Fruit fly (Drosophila melanogaster) Kc167 (cell line): ENCODE results near the gene Nrx-IV.

ENCODE experiments used
- Myc ChIP-seq: fragments of >200 bp; optimal IDR thresholded peaks from 2 replicates; lab custom pipeline; 2017; ENCODE audit warnings: missing external identifiers
- Sin3A ChIP-seq: fragments of >200 bp; optimal IDR thresholded peaks from 2 replicates; lab custom pipeline; 2018; ENCODE audit warnings: missing external identifiers
- h ChIP-seq: fragments of >200 bp; optimal IDR thresholded peaks from 3 replicates; lab custom pipeline; 2018; ENCODE audit warnings: missing external identifiers
- insv ChIP-seq: fragments of >200 bp; optimal IDR thresholded peaks from 3 replicates; lab custom pipeline; 2018; ENCODE audit warnings: missing external identifiers
- psq ChIP-seq: fragments of >200 bp; optimal IDR thresholded peaks from 2 replicates; lab custom pipeline; 2017; ENCODE audit warnings: missing external identifiers
- ttk ChIP-seq: sonication (Bioruptor generic); optimal IDR thresholded peaks from 2 replicates; lab custom pipeline; 2017; ENCODE audit warnings: missing external identifiers

The Nrx-IV gene

DNA sequence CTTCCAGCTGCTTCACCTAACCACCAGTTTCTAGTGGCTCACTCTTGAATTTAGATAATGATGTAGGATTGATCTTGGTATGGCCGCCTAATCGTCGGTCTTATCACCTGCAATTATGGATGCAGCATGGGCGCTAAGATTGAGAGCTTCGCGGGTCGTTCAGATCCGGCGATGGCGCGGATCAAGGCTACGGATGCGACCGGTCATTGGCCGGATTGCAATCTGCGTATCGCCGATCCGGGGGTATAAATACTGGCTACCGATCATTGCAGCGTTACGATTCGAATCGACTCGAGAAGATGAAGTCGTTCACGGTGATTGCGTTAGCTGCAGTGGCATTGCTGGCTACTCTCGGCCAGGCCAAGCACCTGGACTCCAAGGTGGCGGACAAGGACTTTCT is 17.2 kb upstream of the Nrx-IV start, which contains the start of gene Lsp2:
Gene Lsp2 (plus strand): TSS at position 283 of the 400 bp plus-strand sequence.
- TF ChIP-seq ttk (lab: Kevin White, UChicago) (no peak), insv (lab: Kevin White, UChicago) (no peak), Sin3A (lab: Kevin White, UChicago) (no peak), h (lab: Kevin White, UChicago) (no peak), psq (lab: Kevin White, UChicago) (no peak), Myc (lab: Kevin White, UChicago) (no peak)

DNA sequence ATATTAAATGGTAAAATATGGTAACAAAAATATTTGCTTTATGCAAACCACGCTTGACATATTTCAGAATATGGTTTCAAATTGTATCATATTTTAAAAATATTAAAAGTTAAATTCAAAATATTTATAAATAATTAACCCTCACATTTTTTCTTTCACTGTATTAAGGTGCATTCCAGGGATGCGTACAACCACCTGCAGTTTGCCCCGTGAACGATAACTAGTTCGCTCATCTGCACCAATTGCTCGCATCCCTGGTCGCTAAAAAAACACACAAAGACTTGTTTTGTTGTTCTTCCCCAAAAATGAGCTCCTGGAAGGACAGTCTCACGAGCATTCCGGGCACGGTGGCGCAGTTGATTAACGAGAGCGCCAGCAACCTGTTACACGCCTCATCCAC is 14.4 kb upstream of the Nrx-IV start, which contains the start of gene DEF8:
Gene DEF8 (plus strand): TSS at position 229 of the 400 bp plus-strand sequence.
- TF ChIP-seq ttk (lab: Kevin White, UChicago) (no peak), Myc (lab: Kevin White, UChicago) (no peak), h (lab: Kevin White, UChicago) (no peak), insv (lab: Kevin White, UChicago) (no peak), Sin3A (lab: Kevin White, UChicago) (no peak), psq (lab: Kevin White, UChicago) (no peak)

DNA sequence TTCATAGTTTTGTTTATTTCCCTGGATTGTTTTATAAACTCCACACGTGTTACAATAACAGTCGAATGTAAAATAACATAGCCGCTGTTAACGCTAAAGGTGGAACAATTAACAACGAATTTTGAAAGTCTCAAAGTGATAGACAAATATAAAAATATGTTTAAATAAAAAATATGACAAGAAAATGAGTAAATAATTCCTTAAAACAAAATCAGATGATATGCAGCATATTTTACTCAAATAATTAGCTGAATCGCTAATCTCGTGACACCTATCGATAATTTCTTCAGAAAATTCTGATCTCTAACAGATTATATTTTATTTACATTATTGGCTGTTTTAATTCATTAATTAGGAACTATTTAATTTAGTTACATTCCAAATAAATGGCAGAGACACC is 9.7 kb upstream of the Nrx-IV start, which contains the start of the genes CG5645 and Atg12:
Gene CG5645 (minus strand): TSS at position 77 of the 400 bp plus-strand sequence.
Gene Atg12 (plus strand): TSS at position 338 of the 400 bp plus-strand sequence.
- TF ChIP-seq insv (lab: Kevin White, UChicago) = no peak

DNA sequence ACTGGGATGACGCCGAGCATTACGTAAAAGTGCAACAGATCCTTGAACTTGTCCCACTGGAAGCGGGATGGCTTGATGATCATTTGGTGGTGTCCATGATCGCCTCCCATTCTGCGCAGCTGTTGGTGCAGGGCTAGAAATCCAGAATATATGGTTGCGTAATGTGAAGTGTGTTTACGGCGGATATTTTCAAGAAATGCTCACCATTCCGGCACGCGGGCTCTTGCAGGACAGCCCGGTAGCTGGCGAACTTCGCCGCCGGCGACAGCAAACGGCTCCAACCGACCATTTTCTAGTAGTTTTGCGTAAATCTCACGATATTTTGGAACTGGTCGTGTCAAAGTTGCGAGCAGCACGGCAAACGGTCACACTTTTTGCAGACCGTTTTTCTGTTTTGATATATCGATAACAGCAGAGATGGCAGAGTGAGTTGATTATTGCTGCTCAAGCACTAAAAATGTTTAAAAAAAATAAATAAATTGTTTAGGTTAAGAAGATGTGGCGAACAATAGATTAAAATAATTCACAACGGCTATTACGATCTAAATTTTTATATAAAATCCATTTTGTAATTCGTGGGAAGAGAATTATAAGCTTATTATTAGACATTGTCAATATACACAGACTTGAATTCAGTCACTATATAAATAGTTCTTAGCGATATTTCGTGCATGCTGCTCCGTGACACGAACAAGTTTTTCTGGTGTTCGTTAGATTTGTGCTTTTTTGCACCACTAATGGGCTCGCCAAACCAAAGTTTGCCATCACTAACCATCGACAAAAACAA is 8.0 kb upstream of the Nrx-IV start, which contains the start of the genes ND-SGDH and RhoGAP68F:
Gene ND-SGDH (minus strand): TSS at position 472 of the 787 bp plus-strand sequence.
Gene RhoGAP68F (plus strand): TSS at position 756 of the 787 bp plus-strand sequence.
- TF ChIP-seq Sin3A (lab: Kevin White, UChicago) = no peak
- no peak for TF ChIP-seq ttk (lab: Kevin White, UChicago)
- no peak for TF ChIP-seq h (lab: Kevin White, UChicago)
- TF ChIP-seq insv (lab: Kevin White, UChicago) = no peak
- TF ChIP-seq Myc (lab: Kevin White, UChicago) = no peak
- no peak for TF ChIP-seq psq (lab: Kevin White, UChicago)

DNA sequence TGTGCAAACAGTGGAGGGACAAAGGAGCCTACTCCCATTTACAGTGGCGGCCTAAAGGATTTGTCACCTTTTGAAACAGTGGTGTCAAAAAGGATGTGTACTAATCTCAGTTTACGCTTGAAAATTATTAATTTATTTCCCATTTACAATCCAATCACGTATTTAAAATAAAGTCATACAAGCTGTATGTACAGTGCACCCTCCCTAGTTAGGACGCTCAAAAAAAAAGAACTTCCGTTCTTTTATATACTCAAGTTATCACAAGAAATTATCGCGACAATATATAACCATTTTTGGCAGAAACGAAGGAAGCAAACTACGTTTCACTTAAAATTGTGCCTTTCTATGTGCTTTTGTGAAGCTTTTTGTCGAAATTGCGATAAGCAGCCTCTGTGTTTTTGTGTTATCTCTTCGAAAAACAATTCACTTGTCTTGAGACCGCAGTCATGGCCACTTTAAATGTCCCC is 7.1 kb upstream of the Nrx-IV start:
- TF ChIP-seq insv (lab: Kevin White, UChicago) (no peak), psq (lab: Kevin White, UChicago) (no peak), Sin3A (lab: Kevin White, UChicago) (no peak), ttk (lab: Kevin White, UChicago) (no peak), Myc (lab: Kevin White, UChicago) (no peak), h (lab: Kevin White, UChicago) (no peak)

DNA sequence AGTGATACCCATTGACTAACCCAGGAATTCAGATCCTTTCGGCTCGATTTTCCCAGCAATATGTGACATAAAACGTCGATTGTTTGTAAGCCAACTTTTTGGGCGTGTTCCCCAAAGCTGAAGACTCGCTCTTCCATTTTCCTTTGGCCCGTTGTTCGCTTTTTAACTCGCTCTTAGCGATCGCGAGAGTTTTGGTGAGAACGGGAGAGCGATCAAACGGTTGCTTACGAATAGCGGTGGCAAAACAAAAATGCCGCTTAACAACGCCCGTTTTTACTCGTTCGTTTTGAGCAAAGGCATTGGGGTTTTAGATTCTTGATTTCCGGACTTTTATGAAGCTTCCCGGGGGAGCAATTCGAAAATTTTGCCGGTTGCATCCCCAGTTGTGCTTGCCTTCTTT is 651 bp downstream of the Nrx-IV start:
- TF ChIP-seq h (lab: Kevin White, UChicago) = no peak

DNA sequence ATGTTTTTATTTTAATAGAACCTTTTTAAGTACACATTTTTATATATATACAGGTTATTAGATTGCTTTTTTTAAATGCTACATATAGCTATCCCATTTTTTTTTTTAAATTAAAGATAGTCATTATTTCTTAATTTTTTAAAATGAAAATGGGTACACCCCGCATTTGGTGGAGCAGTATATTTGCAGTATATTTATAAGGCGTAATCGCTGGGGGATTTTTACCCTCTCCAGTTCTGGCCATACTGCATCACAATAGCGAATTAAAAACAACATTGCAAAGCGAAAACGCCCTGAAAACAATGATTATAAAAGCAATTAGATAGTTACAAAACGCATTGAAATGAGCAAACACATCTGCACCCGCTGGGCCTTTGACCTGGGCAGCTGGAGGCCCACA is 2.7 kb downstream of the Nrx-IV start, which contains the start of gene CG32099:
Gene CG32099 (plus strand): TSS at position 250 of the 400 bp plus-strand sequence.
- TF ChIP-seq h (lab: Kevin White, UChicago) (no peak), psq (lab: Kevin White, UChicago) (no peak)

DNA sequence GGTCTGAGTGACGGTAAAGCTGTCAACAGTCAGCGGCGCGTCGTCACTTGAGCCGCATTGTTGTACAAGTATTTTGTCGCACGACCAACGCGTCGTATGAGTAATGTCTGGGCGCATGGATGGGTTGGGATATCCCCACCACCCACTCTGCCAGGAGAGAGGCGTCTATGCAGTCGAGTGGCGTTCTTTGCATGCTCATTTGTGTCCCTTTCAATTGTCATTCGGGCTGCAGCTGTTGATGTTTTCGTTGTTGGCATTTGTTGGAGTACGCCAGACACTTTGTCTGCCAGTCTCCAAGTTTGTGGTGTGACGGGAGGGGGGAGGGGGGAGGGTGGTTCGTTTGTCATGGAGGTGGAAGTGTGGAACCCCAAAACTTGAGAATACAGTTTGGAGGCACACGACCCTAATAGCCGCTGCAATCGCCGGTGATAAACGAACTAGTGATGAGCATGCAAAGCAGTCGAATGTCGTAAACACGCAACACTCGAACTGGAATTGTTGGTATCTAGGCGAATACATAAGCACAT is 15.9 kb downstream of the Nrx-IV start:
- no peak for TF ChIP-seq Myc (lab: Kevin White, UChicago)
- no peak for TF ChIP-seq h (lab: Kevin White, UChicago)
- no peak for TF ChIP-seq ttk (lab: Kevin White, UChicago)
- no peak for TF ChIP-seq Sin3A (lab: Kevin White, UChicago)
- no peak for TF ChIP-seq insv (lab: Kevin White, UChicago)
- TF ChIP-seq psq (lab: Kevin White, UChicago) = no peak

DNA sequence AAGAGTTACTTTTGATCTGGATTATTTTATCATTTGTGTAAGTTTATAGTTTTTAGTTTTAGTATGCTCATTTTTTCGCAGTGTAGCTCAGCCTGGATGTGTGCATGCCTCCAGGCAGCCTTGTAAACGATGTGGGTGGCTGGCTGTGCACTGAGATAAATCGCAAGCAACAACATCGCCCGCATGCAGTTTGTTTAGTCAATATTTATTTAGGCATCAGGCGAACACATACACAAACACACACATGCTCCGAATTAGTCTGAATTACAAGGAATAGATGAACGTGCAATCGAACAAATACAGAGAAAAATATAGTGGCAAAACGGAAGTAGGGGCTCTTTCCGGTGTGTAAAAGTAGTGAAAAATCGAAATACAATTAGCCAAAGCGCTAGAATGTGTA is 16.8 kb downstream of the Nrx-IV start:
- TF ChIP-seq Myc (lab: Kevin White, UChicago) = no peak

DNA sequence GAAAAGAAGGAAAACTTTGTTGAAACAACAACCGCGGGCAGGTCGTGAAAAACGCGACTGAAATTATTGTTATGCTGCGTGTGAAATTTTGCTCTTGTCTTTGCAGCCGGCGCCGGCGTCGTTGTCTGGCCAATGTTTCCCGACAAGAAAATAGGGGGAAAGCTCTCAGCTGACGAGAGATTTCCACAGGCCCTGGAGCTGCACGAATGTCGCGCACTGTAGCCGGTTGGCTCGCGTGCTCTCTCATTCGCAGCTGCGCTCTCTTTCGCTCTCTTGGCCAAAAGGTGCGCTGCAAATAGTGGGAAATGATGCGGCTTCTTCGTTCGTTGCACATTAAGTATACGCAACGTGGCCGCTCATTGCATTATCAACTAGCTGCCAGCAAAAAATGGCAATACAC is 17.4 kb downstream of the Nrx-IV start, which contains the start of gene CG9760:
Gene CG9760 (minus strand): TSS at position 43 of the 400 bp plus-strand sequence.
- TF ChIP-seq h (lab: Kevin White, UChicago) = no peak
- TF ChIP-seq ttk (lab: Kevin White, UChicago) = no peak
- no peak for TF ChIP-seq psq (lab: Kevin White, UChicago)
- no peak for TF ChIP-seq Sin3A (lab: Kevin White, UChicago)
- no peak for TF ChIP-seq insv (lab: Kevin White, UChicago)
- no peak for TF ChIP-seq Myc (lab: Kevin White, UChicago)

DNA sequence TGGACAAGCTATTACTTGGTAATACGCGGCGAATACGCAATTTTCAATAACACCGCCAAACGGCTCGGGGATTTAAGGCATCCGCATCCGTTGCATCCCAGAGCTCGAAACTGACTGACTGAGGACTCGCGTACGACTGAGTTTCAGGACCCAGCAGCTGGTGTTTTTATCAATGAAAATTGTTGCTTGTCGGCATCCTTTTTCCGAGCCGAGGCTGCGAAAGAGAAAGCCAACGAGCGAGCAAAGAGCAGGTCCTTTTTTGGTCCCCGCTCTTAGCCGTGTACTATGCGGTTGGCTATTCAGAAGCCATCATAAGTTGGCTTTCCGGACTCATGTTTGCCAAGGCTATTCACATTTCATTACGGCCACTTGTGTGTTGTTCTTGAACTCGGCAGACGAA is 29.1 kb downstream of the Nrx-IV start, which contains the start of gene Rh7:
Gene Rh7 (minus strand): TSS at position 101 of the 400 bp plus-strand sequence.
- TF ChIP-seq Myc (lab: Kevin White, UChicago) = no peak
- TF ChIP-seq Sin3A (lab: Kevin White, UChicago) = no peak
- no peak for TF ChIP-seq ttk (lab: Kevin White, UChicago)
- no peak for TF ChIP-seq psq (lab: Kevin White, UChicago)
- TF ChIP-seq h (lab: Kevin White, UChicago) = no peak
- no peak for TF ChIP-seq insv (lab: Kevin White, UChicago)

DNA sequence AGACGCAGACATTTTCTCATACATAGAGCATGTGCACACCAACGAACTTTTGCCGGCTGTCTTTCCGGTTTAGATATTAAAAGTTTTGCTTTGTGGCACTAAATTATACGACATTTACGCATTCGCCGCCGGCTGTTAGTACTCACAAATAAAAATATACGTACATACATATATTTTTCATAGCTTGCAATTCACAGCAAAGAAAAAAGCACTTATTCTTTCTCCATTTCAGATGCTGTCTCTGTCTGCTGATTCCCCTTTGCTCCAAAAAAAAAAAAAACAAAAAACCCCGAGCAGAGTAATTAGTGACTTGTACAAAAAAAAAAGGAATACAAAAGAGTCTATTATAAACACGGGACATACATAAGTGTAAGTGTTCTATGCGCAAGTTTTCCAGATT is 31.0 kb downstream of the Nrx-IV start, which contains the start of gene CAH2:
Gene CAH2 (plus strand): TSS at position 301 of the 400 bp plus-strand sequence.
- TF ChIP-seq h (lab: Kevin White, UChicago) (no peak), Myc (lab: Kevin White, UChicago) (no peak)
